Fruit fly (Drosophila melanogaster) whole organism, embryonic: ENCODE measurements around the gene drm.

Source experiments
- Atf6 ChIP-seq: fragments of 200-800 bp; sonication (Bioruptor generic); IDR thresholded peaks from 2 replicates; pipeline ENCODE4 v1.3.6; 2022; ENCODE audit warnings: missing biosample characterization, missing genetic modification characterization
- Blimp-1 ChIP-seq: fragments of 200-800 bp; sonication (Bioruptor generic); optimal IDR thresholded peaks from 3 replicates; lab custom pipeline; 2018; ENCODE audit warnings: missing biosample characterization, missing genetic modification characterization, mild to moderate bottlenecking, moderate library complexity, missing genetic modification reagents
- CG10267 ChIP-seq: fragments of 200-800 bp; sonication (Bioruptor generic); optimal IDR thresholded peaks from 2 replicates; lab custom pipeline; 2018; ENCODE audit warnings: missing biosample characterization, mild to moderate bottlenecking, missing genetic modification characterization, moderate library complexity
- CG11247 ChIP-seq: fragments of 200-800 bp; sonication (Bioruptor generic); IDR thresholded peaks from 2 replicates; pipeline ENCODE4 v1.3.6; 2022; ENCODE audit warnings: missing biosample characterization, missing genetic modification characterization
- CG11456 ChIP-seq: fragments of 200-800 bp; sonication (Bioruptor generic); IDR thresholded peaks from 3 replicates; pipeline ENCODE4 v1.3.6; 2022; ENCODE audit warnings: missing biosample characterization, missing genetic modification characterization
- CG11504 ChIP-seq: fragments of 200-800 bp; sonication (Bioruptor generic); optimal IDR thresholded peaks from 3 replicates; lab custom pipeline; 2019; ENCODE audit warnings: missing biosample characterization, mild to moderate bottlenecking, missing genetic modification characterization, moderate library complexity
- CG1233 ChIP-seq: fragments of 200-800 bp; sonication (Bioruptor generic); optimal IDR thresholded peaks from 4 replicates; lab custom pipeline; 2018; ENCODE audit warnings: missing biosample characterization, mild to moderate bottlenecking, missing genetic modification characterization
- CG14710 ChIP-seq: fragments of 200-800 bp; sonication (Bioruptor generic); optimal IDR thresholded peaks from 3 replicates; lab custom pipeline; 2019; ENCODE audit warnings: missing biosample characterization, mild to moderate bottlenecking, missing genetic modification characterization, moderate library complexity
- CG16863 ChIP-seq: fragments of 200-800 bp; sonication (Bioruptor generic); optimal IDR thresholded peaks from 3 replicates; lab custom pipeline; 2016; ENCODE audit warnings: missing biosample characterization, missing genetic modification characterization
- CG17328 ChIP-seq: fragments of 200-800 bp; sonication (Bioruptor generic); IDR thresholded peaks from 2 replicates; pipeline ENCODE4 v1.3.6; 2022; ENCODE audit warnings: missing biosample characterization, missing genetic modification characterization
- CG2129 ChIP-seq: fragments of 200-800 bp; sonication (Bioruptor generic); IDR thresholded peaks from 2 replicates; pipeline ENCODE4 v1.3.6; 2022; ENCODE audit warnings: missing biosample characterization, missing genetic modification characterization; ENCODE audit not compliant: partially characterized antibody
- CG2202 ChIP-seq: fragments of 200-800 bp; sonication (Bioruptor generic); optimal IDR thresholded peaks from 2 replicates; lab custom pipeline; 2018; ENCODE audit warnings: missing biosample characterization, mild to moderate bottlenecking, missing genetic modification characterization
- CG33557 ChIP-seq: fragments of 200-800 bp; sonication (Bioruptor generic); optimal IDR thresholded peaks from 2 replicates; lab custom pipeline; 2019; ENCODE audit warnings: missing biosample characterization, mild to moderate bottlenecking, missing genetic modification characterization, moderate library complexity
- CG34224 ChIP-seq: fragments of 200-800 bp; sonication (Bioruptor generic); IDR thresholded peaks from 3 replicates; pipeline ENCODE4 v1.3.6; 2022; ENCODE audit warnings: missing biosample characterization, missing genetic modification characterization; ENCODE audit not compliant: partially characterized antibody
- CG34422 ChIP-seq: fragments of 200-800 bp; sonication (Bioruptor generic); IDR thresholded peaks from 3 replicates; pipeline ENCODE4 v1.3.6; 2022; ENCODE audit warnings: missing biosample characterization, missing genetic modification characterization
- CG6272 ChIP-seq: fragments of 200-800 bp; sonication (Bioruptor generic); IDR thresholded peaks from 2 replicates; pipeline ENCODE4 v1.3.6; 2022; ENCODE audit warnings: missing biosample characterization, missing genetic modification characterization
- CG6813 ChIP-seq: fragments of 200-800 bp; sonication (Bioruptor generic); optimal IDR thresholded peaks from 2 replicates; lab custom pipeline; 2017; ENCODE audit warnings: missing biosample characterization, missing genetic modification characterization, mild to moderate bottlenecking, moderate library complexity, missing genetic modification reagents
- CG7271 ChIP-seq: fragments of 200-800 bp; sonication (Bioruptor generic); optimal IDR thresholded peaks from 2 replicates; lab custom pipeline; 2018; ENCODE audit warnings: missing biosample characterization, mild to moderate bottlenecking, missing genetic modification characterization, moderate library complexity
- CG9727 ChIP-seq: fragments of 200-800 bp; sonication (Bioruptor generic); optimal IDR thresholded peaks from 3 replicates; lab custom pipeline; 2017; ENCODE audit warnings: missing biosample characterization, mild to moderate bottlenecking, missing genetic modification characterization
- CG9932 ChIP-seq: fragments of 200-800 bp; sonication (Bioruptor generic); IDR thresholded peaks from 2 replicates; pipeline ENCODE4 v1.3.6; 2022; ENCODE audit warnings: missing biosample characterization, missing genetic modification characterization
- Dll ChIP-seq: fragments of 200-800 bp; sonication (Bioruptor generic); IDR thresholded peaks from 4 replicates; pipeline ENCODE4 v1.3.6; 2022; ENCODE audit warnings: missing biosample characterization, missing genetic modification characterization; ENCODE audit not compliant: partially characterized antibody
- HLH4C ChIP-seq: fragments of 200-800 bp; sonication (Bioruptor generic); IDR thresholded peaks from 3 replicates; pipeline ENCODE4 v1.3.6; 2022; ENCODE audit warnings: missing biosample characterization, missing genetic modification characterization; ENCODE audit not compliant: partially characterized antibody
- Jarid2 ChIP-seq: fragments of 200-800 bp; sonication (Bioruptor generic); optimal IDR thresholded peaks from 3 replicates; lab custom pipeline; 2017; ENCODE audit warnings: mild to moderate bottlenecking, missing biosample characterization, missing genetic modification reagents, missing genetic modification characterization
- Med ChIP-seq: fragments of 200-800 bp; sonication (Bioruptor generic); peaks from one replicate; lab custom pipeline; 2016; ENCODE audit warnings: missing biosample characterization, missing genetic modification characterization, mild to moderate bottlenecking, inconsistent platforms, moderate library complexity
- Myb ChIP-seq: fragments of 200-800 bp; sonication (Bioruptor generic); optimal IDR thresholded peaks from 2 replicates; lab custom pipeline; 2016; ENCODE audit warnings: missing biosample characterization, missing genetic modification characterization
- Nf-YB ChIP-seq: fragments of 200-800 bp; sonication (Bioruptor generic); optimal IDR thresholded peaks from 3 replicates; lab custom pipeline; 2019; ENCODE audit warnings: missing biosample characterization, mild to moderate bottlenecking, missing genetic modification characterization, moderate library complexity
- Optix ChIP-seq: fragments of 200-800 bp; sonication (Bioruptor generic); IDR thresholded peaks from 3 replicates; pipeline ENCODE4 v1.3.6; 2022; ENCODE audit warnings: missing biosample characterization, missing genetic modification characterization
- Pdp1 ChIP-seq, 2 experiments: fragments of 200-800 bp; sonication (Bioruptor generic); optimal IDR thresholded peaks; 3 replicates each; lab custom pipeline; 2016; ENCODE audit warnings: missing biosample characterization in 2 of 2, missing genetic modification characterization in 2 of 2, mild to moderate bottlenecking in 1 of 2, moderate library complexity in 1 of 2
- Sry-β ChIP-seq: fragments of 200-800 bp; sonication (Bioruptor generic); optimal IDR thresholded peaks from 2 replicates; lab custom pipeline; 2018; ENCODE audit warnings: missing biosample characterization, mild to moderate bottlenecking, missing genetic modification characterization, moderate library complexity
- Stat92E ChIP-seq, 3 experiments: fragments of >200 bp in 2 of 3; fragments of 200-800 bp in 1 of 3; sonication (Bioruptor generic) in 1 of 3; optimal IDR thresholded peaks; 2 replicates each; lab custom pipeline; 2017 to 2019; ENCODE audit warnings: missing biosample characterization in 3 of 3, missing genetic modification characterization in 3 of 3, mild to moderate bottlenecking in 1 of 3, moderate library complexity in 1 of 3
- Trl ChIP-seq, 3 experiments: fragments of >200 bp in 2 of 3; fragments of 200-800 bp in 1 of 3; sonication (Bioruptor generic) in 1 of 3; optimal IDR thresholded peaks; 2 replicates in 1 of 3; 3 replicates in 2 of 3; lab custom pipeline; 2016 to 2017; ENCODE audit warnings: missing biosample characterization in 1 of 3, missing genetic modification characterization in 1 of 3
- Xrp1 ChIP-seq: fragments of 200-800 bp; sonication (Bioruptor generic); IDR thresholded peaks from 2 replicates; pipeline ENCODE4 v1.3.6; 2022; ENCODE audit warnings: missing biosample characterization, missing genetic modification characterization
- amos ChIP-seq: fragments of 200-800 bp; sonication (Bioruptor generic); IDR thresholded peaks from 2 replicates; pipeline ENCODE4 v1.3.6; 2022; ENCODE audit warnings: missing biosample characterization, missing genetic modification characterization; ENCODE audit not compliant: partially characterized antibody
- ara ChIP-seq: fragments of 200-800 bp; sonication (Bioruptor generic); IDR thresholded peaks from 2 replicates; pipeline ENCODE4 v1.3.6; 2022; ENCODE audit warnings: missing biosample characterization, missing genetic modification characterization
- ash1 ChIP-seq: fragments of 200-800 bp; sonication (Bioruptor generic); optimal IDR thresholded peaks from 2 replicates; lab custom pipeline; 2018; ENCODE audit warnings: missing biosample characterization, mild to moderate bottlenecking, missing genetic modification characterization
- cad ChIP-seq: fragments of >200 bp; optimal IDR thresholded peaks from 2 replicates; lab custom pipeline; 2017; ENCODE audit warnings: missing biosample characterization, missing genetic modification characterization
- crol ChIP-seq: fragments of 200-800 bp; sonication (Bioruptor generic); IDR thresholded peaks from 2 replicates; pipeline ENCODE4 v1.3.6; 2022; ENCODE audit warnings: missing biosample characterization, missing genetic modification characterization
- crp ChIP-seq, 2 experiments: fragments of 200-800 bp; sonication (Bioruptor generic); optimal IDR thresholded peaks; 2 replicates in 1 of 2; 3 replicates in 1 of 2; lab custom pipeline; 2017; ENCODE audit warnings: missing biosample characterization in 2 of 2, missing genetic modification characterization in 2 of 2, mild to moderate bottlenecking in 1 of 2, moderate library complexity in 1 of 2
- dpn ChIP-seq, 2 experiments: fragments of 200-800 bp; sonication (Bioruptor generic); optimal IDR thresholded peaks; 3 replicates each; lab custom pipeline; 2016; ENCODE audit warnings: missing biosample characterization in 2 of 2, missing genetic modification characterization in 2 of 2
- fd102C ChIP-seq: fragments of 200-800 bp; sonication (Bioruptor generic); optimal IDR thresholded peaks from 2 replicates; lab custom pipeline; 2018; ENCODE audit warnings: missing biosample characterization, mild to moderate bottlenecking, missing genetic modification characterization, moderate library complexity
- org-1 ChIP-seq: fragments of 200-800 bp; sonication (Bioruptor generic); optimal IDR thresholded peaks from 2 replicates; lab custom pipeline; 2017; ENCODE audit warnings: missing biosample characterization, missing genetic modification characterization
- sna ChIP-seq: fragments of 200-800 bp; sonication (Bioruptor generic); IDR thresholded peaks from 2 replicates; pipeline ENCODE4 v1.3.6; 2022; ENCODE audit warnings: missing biosample characterization, missing genetic modification characterization; ENCODE audit not compliant: partially characterized antibody
- tll ChIP-seq, 2 experiments: fragments of 200-800 bp in 1 of 2; fragments of >200 bp in 1 of 2; sonication (Bioruptor generic) in 1 of 2; optimal IDR thresholded peaks; 2 replicates each; lab custom pipeline; 2017 to 2019; ENCODE audit warnings: missing biosample characterization in 2 of 2, missing genetic modification characterization in 2 of 2, mild to moderate bottlenecking in 1 of 2, moderate library complexity in 1 of 2
- vfl ChIP-seq: fragments of 200-800 bp; sonication (Bioruptor generic); optimal IDR thresholded peaks from 2 replicates; lab custom pipeline; 2016; ENCODE audit warnings: missing biosample characterization, missing genetic modification characterization
- zen2 ChIP-seq: fragments of 200-800 bp; sonication (Bioruptor generic); IDR thresholded peaks from 3 replicates; pipeline ENCODE4 v1.3.6; 2022; ENCODE audit warnings: missing biosample characterization, missing genetic modification characterization; ENCODE audit not compliant: partially characterized antibody

The drm gene

DNA sequence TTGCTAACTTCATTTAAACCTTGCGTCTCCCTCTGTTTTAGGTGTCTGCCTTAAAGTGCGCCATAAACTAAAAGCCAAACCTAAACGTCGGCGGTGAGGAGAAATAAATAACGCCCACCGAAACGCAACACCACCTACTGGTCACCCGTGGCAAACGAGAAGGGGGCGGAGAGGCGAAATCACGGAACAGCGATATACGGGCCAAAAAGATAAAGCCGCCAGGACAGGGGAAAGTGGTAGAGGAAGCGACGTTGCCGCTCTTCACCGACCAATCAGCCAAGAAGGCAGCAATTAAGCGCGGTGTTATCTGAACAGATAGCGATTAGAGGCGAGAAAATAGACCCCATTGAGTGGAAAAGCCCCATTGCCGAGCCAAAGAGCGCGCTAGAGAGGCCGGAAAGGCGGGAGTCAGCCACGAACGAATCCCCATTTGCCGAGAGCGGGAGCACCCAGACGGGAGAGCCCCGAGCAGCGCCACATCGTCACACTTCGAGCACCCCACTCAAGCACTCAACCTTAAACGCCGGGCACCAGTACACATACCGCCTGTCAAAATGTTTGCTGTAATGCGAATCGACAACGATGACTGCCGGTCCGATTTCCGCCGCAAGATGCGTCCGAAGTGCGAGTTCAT, 6.1 kb downstream of the drm start (continued):
- TF ChIP-seq zen2 (GFP tag; lab: Robert Waterston, UW) (peak; percentile 86), Trl (optimal IDR thresholded peaks at IDR 0.05; lab: Kevin White, UChicago) (peak; percentile 91 to 94), Trl (GFP tag; optimal IDR thresholded peaks at IDR 0.05; lab: Kevin White, UChicago) (peak; percentile 42), Jarid2 (GFP tag; lab: Kevin White, UChicago) (peak; percentile 6), ash1 (GFP tag; lab: Kevin White, UChicago) (no peak), Nf-YB (GFP tag; lab: Kevin White, UChicago) (peak; percentile 95), CG34224 (peak; percentile 80), Blimp-1 (no peak), Dll (GFP tag; lab: Robert Waterston, UW) (peak; percentile 62; the same call in 3 of the 4 replicates), crol (GFP tag; lab: Robert Waterston, UW) (peak; percentile 87), sna (GFP tag; lab: Robert Waterston, UW) (peak; percentile 58), Stat92E (GFP tag; optimal IDR thresholded peaks at IDR 0.05; lab: Kevin White, UChicago) (no peak), Med (GFP tag; lab: Kevin White, UChicago) (peak; percentile 79), CG9932 (peak; percentile 22; the same call in 1 of the 2 replicates), CG11247 (GFP tag; lab: Robert Waterston, UW) (no peak)

DNA sequence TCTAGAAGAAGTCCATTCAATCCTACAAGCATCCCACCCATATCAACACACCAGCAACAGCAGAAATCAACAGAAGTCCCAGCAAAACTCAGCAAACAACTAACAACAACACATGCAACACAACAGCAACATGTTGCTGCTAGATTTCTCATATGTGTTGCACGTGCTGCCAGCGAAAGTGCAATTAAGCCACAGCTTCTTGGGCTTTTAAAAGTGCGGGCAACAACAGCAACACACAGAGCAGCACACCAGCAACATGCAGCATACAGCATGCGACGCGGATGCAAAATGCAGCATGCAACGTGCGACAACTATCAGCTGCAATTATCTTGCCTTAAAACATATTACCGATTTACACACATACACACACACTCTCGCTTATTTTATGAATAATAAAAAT, 8.5 kb downstream of the drm start:
- 0 out of 3 replicates have a peak, but pooled peaks have one; percentile 5 for TF ChIP-seq CG11456 (GFP tag; lab: Robert Waterston, UW)
- TF ChIP-seq amos (GFP tag; lab: Robert Waterston, UW) = no peak
- peak; percentile 52 for TF ChIP-seq CG11504 (tag; lab: Kevin White, UChicago)
- no peak for TF ChIP-seq CG17328
- TF ChIP-seq Myb (GFP tag; lab: Kevin White, UChicago) = no peak
- no peak for TF ChIP-seq cad (GFP tag; lab: Kevin White, UChicago)
- no peak for TF ChIP-seq vfl (GFP tag; lab: Kevin White, UChicago)
- no peak for TF ChIP-seq HLH4C (GFP tag; lab: Robert Waterston, UW)
- TF ChIP-seq Sry-β (GFP tag; lab: Kevin White, UChicago) = no peak
- no peak for TF ChIP-seq Optix (GFP tag; lab: Robert Waterston, UW)
- TF ChIP-seq CG16863 (GFP tag; lab: Kevin White, UChicago) = no peak
- TF ChIP-seq Atf6 (GFP tag; lab: Robert Waterston, UW) = no peak
- TF ChIP-seq CG6272 (GFP tag; lab: Robert Waterston, UW) = no peak
- no peak for TF ChIP-seq CG10267 (tag; lab: Kevin White, UChicago)

dm6 chr2L:3548879-3549278, 9.8 kb downstream of the drm start:
- TF ChIP-seq CG14710 (tag; lab: Kevin White, UChicago) (peak; percentile 20), CG6813 (peak; percentile 54), CG9727 (GFP tag; lab: Kevin White, UChicago) (peak; percentile 57), CG1233 (peak; percentile 2), CG33557 (peak; percentile 49), CG2202 (peak; percentile 16), Xrp1 (GFP tag; lab: Robert Waterston, UW) (0 out of 2 replicates have a peak, but pooled peaks have one; percentile 15), crp (GFP tag; optimal IDR thresholded peaks at IDR 0.05; lab: Kevin White, UChicago) (no peak), dpn (GFP tag; optimal IDR thresholded peaks at IDR 0.05; lab: Kevin White, UChicago) (no peak), crol (GFP tag; lab: Robert Waterston, UW) (peak; percentile 42; the same call in 1 of the 2 replicates), fd102C (GFP tag; lab: Kevin White, UChicago) (peak; percentile 84), Pdp1 (GFP tag; optimal IDR thresholded peaks at IDR 0.05; lab: Kevin White, UChicago) (peak in 1 of 2 experiments; percentile 1), CG7271 (tag; lab: Kevin White, UChicago) (no peak), org-1 (peak; percentile 24), CG34422 (GFP tag; lab: Robert Waterston, UW) (no peak), CG2129 (GFP tag; lab: Robert Waterston, UW) (no peak), ara (GFP tag; lab: Robert Waterston, UW) (peak; percentile 48), tll (GFP tag; optimal IDR thresholded peaks at IDR 0.05; lab: Kevin White, UChicago) (peak in 1 of 2 experiments; percentile 80)
